Fruit fly (Drosophila melanogaster): ENCODE data around the gene TotA.

TotA gene

dm6 chr3R:20890920-20891319, 20.1 kb downstream of the TotA start:
- peak; percentile 73 for TF ChIP-seq svp (GFP tag)
- TF ChIP-seq vri (GFP tag; optimal IDR thresholded peaks at IDR 0.05) = no peak
- TF ChIP-seq pdm3 (GFP tag; optimal IDR thresholded peaks at IDR 0.05) = no peak

- TF ChIP-seq fkh (GFP tag; optimal IDR thresholded peaks at IDR 0.05) (peak; percentile 8), CG9139 (GFP tag; optimal IDR thresholded peaks at IDR 0.05) (no peak)
These were observed 20.7 kb downstream of the TotA start for dm6 chr3R:20891495-20891894.

dm6 chr3R:20897128-20897527, 26.3 kb downstream of the TotA start, which contains the start of gene Ktl:
TSS of gene Ktl (minus strand) at chr3R:20897320.
- no peak for TF ChIP-seq CG11762 (GFP tag; optimal IDR thresholded peaks at IDR 0.05; ENCODE audit: insufficient read depth)
- TF ChIP-seq CG6276 (GFP tag; optimal IDR thresholded peaks at IDR 0.05) = no peak
- no peak for TF ChIP-seq CG3919 (GFP tag; optimal IDR thresholded peaks at IDR 0.05)
- TF ChIP-seq CG8319 (GFP tag; optimal IDR thresholded peaks at IDR 0.05) = no peak
- TF ChIP-seq dac (GFP tag; optimal IDR thresholded peaks at IDR 0.05) = no peak
- TF ChIP-seq Ets96B (tag; optimal IDR thresholded peaks at IDR 0.05) = no peak
- no peak for TF ChIP-seq CG7368 (GFP tag; optimal IDR thresholded peaks at IDR 0.05)
- TF ChIP-seq cyc (GFP tag; optimal IDR thresholded peaks at IDR 0.05) = no peak

dm6 chr3R:20901656-20902055, 30.8 kb downstream of the TotA start, which contains the start of gene Grik:
TSS of gene Grik (plus strand) at chr3R:20901956.
- no peak for TF ChIP-seq acj6 (GFP tag; optimal IDR thresholded peaks at IDR 0.05)
- no peak for TF ChIP-seq CG15336 (GFP tag; IDR thresholded peaks at IDR 0.05)
- no peak for TF ChIP-seq Eip75B (GFP tag; optimal IDR thresholded peaks at IDR 0.05)
- no peak for TF ChIP-seq ss (GFP tag; optimal IDR thresholded peaks at IDR 0.05)

- no peak for TF ChIP-seq CG3919 (GFP tag; optimal IDR thresholded peaks at IDR 0.05)
- no peak for TF ChIP-seq CG1621 (tag; optimal IDR thresholded peaks at IDR 0.05)
- no peak for TF ChIP-seq CG6808 (GFP tag; optimal IDR thresholded peaks at IDR 0.05)
- TF ChIP-seq CG11294 (GFP tag; IDR thresholded peaks at IDR 0.05) = no peak
- TF ChIP-seq dsx (GFP tag; optimal IDR thresholded peaks at IDR 0.05; ENCODE audit: poor library complexity, severe bottlenecking) = no peak
- no peak for TF ChIP-seq CG11762 (GFP tag; optimal IDR thresholded peaks at IDR 0.05; ENCODE audit: insufficient read depth)
- no peak for TF ChIP-seq acj6 (GFP tag; optimal IDR thresholded peaks at IDR 0.05)
- TF ChIP-seq Ets21C (GFP tag; optimal IDR thresholded peaks at IDR 0.05) = no peak
- no peak for TF ChIP-seq CG3032 (tag; optimal IDR thresholded peaks at IDR 0.05)
- TF ChIP-seq CG6792 (GFP tag; optimal IDR thresholded peaks at IDR 0.05) = no peak
- no peak for TF ChIP-seq CG6854 (GFP tag; optimal IDR thresholded peaks at IDR 0.05)
- no peak for TF ChIP-seq Smox (GFP tag; optimal IDR thresholded peaks at IDR 0.05)
- no peak for TF ChIP-seq CG9139 (GFP tag; optimal IDR thresholded peaks at IDR 0.05)
- TF ChIP-seq CG15336 (GFP tag; IDR thresholded peaks at IDR 0.05) = no peak
- TF ChIP-seq fd85E (GFP tag; optimal IDR thresholded peaks at IDR 0.05) = no peak
- TF ChIP-seq Eip93F (GFP tag; optimal IDR thresholded peaks at IDR 0.05) = no peak
- TF ChIP-seq ss (GFP tag; optimal IDR thresholded peaks at IDR 0.05) = no peak
- TF ChIP-seq svp (GFP tag) = no peak
These were observed 34.6 kb downstream of the TotA start, which contains the start of gene TotX for dm6 chr3R:20905418-20905817. TSS of gene TotX (minus strand) at chr3R:20905518.

dm6 chr3R:20908641-20909040, 37.8 kb downstream of the TotA start:
- no peak for TF ChIP-seq CG6854 (GFP tag; optimal IDR thresholded peaks at IDR 0.05)
- TF ChIP-seq OdsH (GFP tag; optimal IDR thresholded peaks at IDR 0.05) = no peak
- no peak for TF ChIP-seq CG16779 (tag; optimal IDR thresholded peaks at IDR 0.05)
- no peak for TF ChIP-seq pdm3 (GFP tag; optimal IDR thresholded peaks at IDR 0.05)
- no peak for TF ChIP-seq spab (GFP tag; optimal IDR thresholded peaks at IDR 0.05)
- TF ChIP-seq fd59A (GFP tag; optimal IDR thresholded peaks at IDR 0.05) = no peak
- TF ChIP-seq eg (GFP tag; IDR thresholded peaks at IDR 0.05) = no peak
- TF ChIP-seq CG8632 (GFP tag; optimal IDR thresholded peaks at IDR 0.05) = no peak
- no peak for TF ChIP-seq CG6792 (GFP tag; optimal IDR thresholded peaks at IDR 0.05)
- TF ChIP-seq Gug (GFP tag; IDR thresholded peaks at IDR 0.05) = no peak
- TF ChIP-seq CG11762 (GFP tag; optimal IDR thresholded peaks at IDR 0.05; ENCODE audit: insufficient read depth) = no peak
- TF ChIP-seq Ets96B (tag; optimal IDR thresholded peaks at IDR 0.05) = no peak
- no peak for TF ChIP-seq CG34406 (GFP tag; optimal IDR thresholded peaks at IDR 0.05)
- TF ChIP-seq Eip78C (GFP tag) = no peak
- TF ChIP-seq lz (GFP tag; optimal IDR thresholded peaks at IDR 0.05) = no peak
- TF ChIP-seq Eip75B (GFP tag; optimal IDR thresholded peaks at IDR 0.05) = no peak
- no peak for TF ChIP-seq dsx (GFP tag; optimal IDR thresholded peaks at IDR 0.05; ENCODE audit: poor library complexity, severe bottlenecking)
- TF ChIP-seq ss (GFP tag; optimal IDR thresholded peaks at IDR 0.05) = no peak
- TF ChIP-seq achi (GFP tag; optimal IDR thresholded peaks at IDR 0.05) = no peak
- TF ChIP-seq CG1621 (tag; optimal IDR thresholded peaks at IDR 0.05) = no peak
